Fruit fly (Drosophila melanogaster): ENCODE measurements around the gene Cpr11B.
A peak's percentile ranks its signal among the peaks of the same experiment; 100 is the strongest.

The Cpr11B gene

dm6 chrX:12552824-12553223, at the start of gene Cpr11B:
TSS of gene Cpr11B (plus strand) at chrX:12553124.
- TF ChIP-seq ovo (GFP tag; optimal IDR thresholded peaks at IDR 0.05) (no peak), Hr96 (GFP tag; optimal IDR thresholded peaks at IDR 0.05) (no peak), CG1620 (GFP tag; optimal IDR thresholded peaks at IDR 0.05) (no peak), pad (GFP tag; optimal IDR thresholded peaks at IDR 0.05) (no peak), Crg-1 (GFP tag; optimal IDR thresholded peaks at IDR 0.05) (no peak), CG33017 (tag; optimal IDR thresholded peaks at IDR 0.05) (no peak), CG5204 (GFP tag; optimal IDR thresholded peaks at IDR 0.05) (no peak), bab1 (GFP tag; optimal IDR thresholded peaks at IDR 0.05) (no peak), CG11617 (GFP tag; optimal IDR thresholded peaks at IDR 0.05) (no peak), Clk (GFP tag; optimal IDR thresholded peaks at IDR 0.05) (no peak), cnc (optimal IDR thresholded peaks at IDR 0.05) (no peak), toe (GFP tag; optimal IDR thresholded peaks at IDR 0.05) (no peak), CG12768 (GFP tag; optimal IDR thresholded peaks at IDR 0.05) (no peak), CG7101 (tag; optimal IDR thresholded peaks at IDR 0.05) (no peak), Mnt (GFP tag; optimal IDR thresholded peaks at IDR 0.05) (no peak), CG14711 (tag; optimal IDR thresholded peaks at IDR 0.05) (no peak)

DNA sequence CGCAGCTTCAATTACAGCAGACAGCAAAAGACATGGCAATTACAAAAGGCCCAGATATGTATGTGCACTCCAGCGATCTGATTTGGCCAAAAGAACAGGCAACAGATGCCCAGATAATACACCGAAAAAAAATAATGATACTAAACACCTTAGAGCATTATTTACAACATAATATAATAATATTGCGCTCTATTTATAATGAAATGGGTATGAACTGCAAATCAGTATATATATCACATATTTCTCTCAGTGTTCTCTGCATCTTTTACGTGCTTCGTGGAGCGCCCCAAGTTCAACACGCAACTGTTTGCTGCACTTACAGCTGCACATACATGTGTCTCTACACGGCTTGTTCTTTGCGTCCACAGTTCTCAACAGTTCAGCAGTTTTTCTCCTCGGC, 45.3 kb upstream of the Cpr11B start:
- TF ChIP-seq CG14711 (tag; optimal IDR thresholded peaks at IDR 0.05) (no peak), CG7101 (tag; optimal IDR thresholded peaks at IDR 0.05) (no peak), CG7045 (GFP tag; optimal IDR thresholded peaks at IDR 0.05) (no peak), Crg-1 (GFP tag; optimal IDR thresholded peaks at IDR 0.05) (no peak), CG5204 (GFP tag; optimal IDR thresholded peaks at IDR 0.05) (no peak), Clk (GFP tag; optimal IDR thresholded peaks at IDR 0.05) (no peak), CG1620 (GFP tag; optimal IDR thresholded peaks at IDR 0.05) (no peak)

DNA sequence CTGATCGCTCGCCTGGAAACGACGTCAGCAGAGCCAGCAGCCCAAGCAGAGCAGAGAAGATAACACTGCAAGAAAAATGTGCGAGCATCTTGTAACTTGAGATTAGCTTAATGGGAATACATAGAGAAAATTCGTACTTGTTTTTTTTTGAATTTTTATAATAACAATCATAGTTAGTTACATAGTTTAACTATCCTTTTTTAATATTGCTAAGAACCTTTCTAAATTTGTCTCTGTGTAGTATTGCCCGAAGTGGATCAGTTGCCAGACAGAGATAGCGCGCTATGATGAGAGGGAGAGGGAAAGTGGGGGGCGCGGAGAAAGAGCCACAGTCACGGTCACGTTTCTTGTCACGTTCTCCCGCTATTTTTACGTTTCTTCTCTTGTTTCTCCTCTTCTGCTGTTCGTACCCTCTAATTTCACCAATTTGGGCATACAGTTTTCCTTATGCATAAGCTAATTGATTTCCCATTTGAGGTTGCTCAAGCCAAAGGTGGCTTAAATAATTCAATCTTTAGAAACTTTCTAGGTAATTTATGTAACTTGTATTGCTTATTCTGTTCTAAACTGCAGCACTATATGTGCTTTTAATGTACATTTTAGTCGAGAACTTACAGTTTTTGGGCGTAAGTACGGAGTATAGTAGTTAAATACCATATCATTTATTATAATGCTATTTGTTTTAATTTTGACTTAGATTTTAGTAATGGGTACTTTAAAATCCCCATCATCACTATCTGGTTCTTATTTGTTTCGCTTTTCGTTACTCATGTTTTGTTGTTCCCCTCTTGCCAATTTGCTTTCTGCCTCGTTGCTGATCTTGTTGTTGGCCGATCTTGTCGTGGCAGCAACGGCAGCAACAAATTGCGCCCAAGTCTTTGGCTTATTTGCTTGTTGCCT, 41.9 kb upstream of the Cpr11B start:
- peak; percentile 55 for TF ChIP-seq Crg-1 (GFP tag; optimal IDR thresholded peaks at IDR 0.05)
- no peak for TF ChIP-seq toe (GFP tag; optimal IDR thresholded peaks at IDR 0.05)
- TF ChIP-seq kay (GFP tag; ENCODE audit: borderline replicate concordance), result no peak
- peak; percentile 80 for TF ChIP-seq CG14711 (tag; optimal IDR thresholded peaks at IDR 0.05)
- no peak for TF ChIP-seq Mnt (GFP tag; optimal IDR thresholded peaks at IDR 0.05)
- peak; percentile 72 for TF ChIP-seq CG7101 (tag; optimal IDR thresholded peaks at IDR 0.05)
- peak; percentile 17 for TF ChIP-seq CG33017 (tag; optimal IDR thresholded peaks at IDR 0.05)
- peak; percentile 61 for TF ChIP-seq pad (GFP tag; optimal IDR thresholded peaks at IDR 0.05)
- TF ChIP-seq Clk (GFP tag; optimal IDR thresholded peaks at IDR 0.05), result no peak
- TF ChIP-seq ovo (GFP tag; optimal IDR thresholded peaks at IDR 0.05), result no peak
- TF ChIP-seq CG1620 (GFP tag; optimal IDR thresholded peaks at IDR 0.05), result peak; percentile 61
- peak; percentile 42 for TF ChIP-seq CG11617 (GFP tag; optimal IDR thresholded peaks at IDR 0.05)
- no peak for TF ChIP-seq cic (GFP tag; optimal IDR thresholded peaks at IDR 0.05)
- peak; percentile 56 for TF ChIP-seq tj (GFP tag; optimal IDR thresholded peaks at IDR 0.05)
- no peak for TF ChIP-seq cnc (optimal IDR thresholded peaks at IDR 0.05)
- TF ChIP-seq CG7045 (GFP tag; optimal IDR thresholded peaks at IDR 0.05), result peak; percentile 7
- no peak for TF ChIP-seq CG12768 (GFP tag; optimal IDR thresholded peaks at IDR 0.05)
- peak; percentile 94 for TF ChIP-seq bab1 (GFP tag; optimal IDR thresholded peaks at IDR 0.05)
- peak; percentile 21 for TF ChIP-seq CG5204 (GFP tag; optimal IDR thresholded peaks at IDR 0.05)
- peak; percentile 33 for TF ChIP-seq Hr96 (GFP tag; optimal IDR thresholded peaks at IDR 0.05)

- TF ChIP-seq CG14711 (tag; optimal IDR thresholded peaks at IDR 0.05), result no peak
Observed at dm6 chrX:12533560-12533959, 19.4 kb upstream of the Cpr11B start.

- TF ChIP-seq Hr96 (GFP tag; optimal IDR thresholded peaks at IDR 0.05) (no peak), toe (GFP tag; optimal IDR thresholded peaks at IDR 0.05) (no peak), CG5204 (GFP tag; optimal IDR thresholded peaks at IDR 0.05) (no peak), cic (GFP tag; optimal IDR thresholded peaks at IDR 0.05) (no peak), CG7101 (tag; optimal IDR thresholded peaks at IDR 0.05) (no peak), cnc (optimal IDR thresholded peaks at IDR 0.05) (no peak), ovo (GFP tag; optimal IDR thresholded peaks at IDR 0.05) (no peak), pad (GFP tag; optimal IDR thresholded peaks at IDR 0.05) (no peak), tj (GFP tag; optimal IDR thresholded peaks at IDR 0.05) (no peak), Mnt (GFP tag; optimal IDR thresholded peaks at IDR 0.05) (no peak), CG11617 (GFP tag; optimal IDR thresholded peaks at IDR 0.05) (no peak), CG14711 (tag; optimal IDR thresholded peaks at IDR 0.05) (no peak), CG7045 (GFP tag; optimal IDR thresholded peaks at IDR 0.05) (no peak), Crg-1 (GFP tag; optimal IDR thresholded peaks at IDR 0.05) (no peak), CG33017 (tag; optimal IDR thresholded peaks at IDR 0.05) (no peak), Clk (GFP tag; optimal IDR thresholded peaks at IDR 0.05) (no peak), CG1620 (GFP tag; optimal IDR thresholded peaks at IDR 0.05) (no peak)
Observed at dm6 chrX:12539215-12539614, 13.7 kb upstream of the Cpr11B start.

DNA sequence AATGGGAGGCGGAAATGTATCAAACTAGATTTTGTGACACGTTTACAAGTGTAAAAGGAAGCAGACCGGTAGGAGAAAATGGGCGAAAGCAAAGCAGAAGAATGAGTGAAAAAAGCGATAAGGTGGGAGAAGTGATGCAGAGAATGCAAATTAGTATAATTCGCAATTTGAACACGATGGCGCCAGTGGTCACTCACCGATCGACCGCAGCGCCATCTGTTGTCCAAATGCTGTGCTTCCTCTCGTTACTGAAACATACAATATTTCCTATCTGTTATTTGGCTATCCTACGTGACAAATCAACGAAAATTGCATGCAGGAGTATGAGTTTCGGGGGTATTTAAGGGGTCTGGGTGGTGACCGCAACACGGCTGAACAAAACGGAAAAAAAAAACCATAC, 12.2 kb upstream of the Cpr11B start:
- TF ChIP-seq CG7101 (tag; optimal IDR thresholded peaks at IDR 0.05), result no peak
- TF ChIP-seq CG11617 (GFP tag; optimal IDR thresholded peaks at IDR 0.05), result no peak
- no peak for TF ChIP-seq CG14711 (tag; optimal IDR thresholded peaks at IDR 0.05)
- no peak for TF ChIP-seq cnc (optimal IDR thresholded peaks at IDR 0.05)
- TF ChIP-seq bab1 (GFP tag; optimal IDR thresholded peaks at IDR 0.05), result no peak
- no peak for TF ChIP-seq pad (GFP tag; optimal IDR thresholded peaks at IDR 0.05)
- TF ChIP-seq CG1620 (GFP tag; optimal IDR thresholded peaks at IDR 0.05), result no peak
- TF ChIP-seq tj (GFP tag; optimal IDR thresholded peaks at IDR 0.05), result no peak
- no peak for TF ChIP-seq CG5204 (GFP tag; optimal IDR thresholded peaks at IDR 0.05)
- TF ChIP-seq ovo (GFP tag; optimal IDR thresholded peaks at IDR 0.05), result no peak
- TF ChIP-seq Hr96 (GFP tag; optimal IDR thresholded peaks at IDR 0.05), result no peak
- no peak for TF ChIP-seq CG7045 (GFP tag; optimal IDR thresholded peaks at IDR 0.05)
- TF ChIP-seq CG33017 (tag; optimal IDR thresholded peaks at IDR 0.05), result no peak
- TF ChIP-seq CG12768 (GFP tag; optimal IDR thresholded peaks at IDR 0.05), result no peak
- TF ChIP-seq Mnt (GFP tag; optimal IDR thresholded peaks at IDR 0.05), result no peak
- TF ChIP-seq cic (GFP tag; optimal IDR thresholded peaks at IDR 0.05), result no peak
- TF ChIP-seq toe (GFP tag; optimal IDR thresholded peaks at IDR 0.05), result no peak
- TF ChIP-seq Clk (GFP tag; optimal IDR thresholded peaks at IDR 0.05), result no peak
- TF ChIP-seq kay (GFP tag; ENCODE audit: borderline replicate concordance), result no peak

Measured in whole organism, adult.